Worm (Caenorhabditis elegans) whole organism, L4 larva: ENCODE measurements around the gene C27D9.1.

Experiments used
- ces-1 ChIP-seq: fragments of 150-350 bp; sonication (generic microtip); optimal IDR thresholded peaks from 4 replicates; lab custom pipeline; 2014; ENCODE audit warnings: missing biosample characterization, missing genetic modification reagents, missing genetic modification characterization
- fos-1 ChIP-seq: fragments of 150-350 bp; optimal IDR thresholded peaks from 2 replicates; lab custom pipeline; 2014; ENCODE audit warnings: missing biosample characterization, missing genetic modification characterization
- lir-3 ChIP-seq: sonication (generic microtip); optimal IDR thresholded peaks from 2 replicates; lab custom pipeline; 2016; ENCODE audit warnings: mild to moderate bottlenecking, missing genetic modification characterization, missing compliant biosample characterization
- madf-9 ChIP-seq: fragments of 200-800 bp; sonication (Bioruptor generic); conservative IDR thresholded peaks from 2 replicates; pipeline ENCODE4 v1.3.6; 2022; ENCODE audit warnings: missing genetic modification reagents, missing genetic modification characterization, missing compliant biosample characterization
- nhr-10 ChIP-seq: fragments of 150-350 bp; optimal IDR thresholded peaks from 2 replicates; lab custom pipeline; 2014; ENCODE audit warnings: missing biosample characterization, missing genetic modification characterization
- nhr-237 ChIP-seq: sonication (generic microtip); optimal IDR thresholded peaks from 2 replicates; lab custom pipeline; 2017; ENCODE audit warnings: missing biosample characterization, missing genetic modification characterization
- pqm-1 ChIP-seq: sonication (generic microtip); optimal IDR thresholded peaks from 2 replicates; lab custom pipeline; 2017; ENCODE audit warnings: missing biosample characterization, missing genetic modification characterization

DNA sequence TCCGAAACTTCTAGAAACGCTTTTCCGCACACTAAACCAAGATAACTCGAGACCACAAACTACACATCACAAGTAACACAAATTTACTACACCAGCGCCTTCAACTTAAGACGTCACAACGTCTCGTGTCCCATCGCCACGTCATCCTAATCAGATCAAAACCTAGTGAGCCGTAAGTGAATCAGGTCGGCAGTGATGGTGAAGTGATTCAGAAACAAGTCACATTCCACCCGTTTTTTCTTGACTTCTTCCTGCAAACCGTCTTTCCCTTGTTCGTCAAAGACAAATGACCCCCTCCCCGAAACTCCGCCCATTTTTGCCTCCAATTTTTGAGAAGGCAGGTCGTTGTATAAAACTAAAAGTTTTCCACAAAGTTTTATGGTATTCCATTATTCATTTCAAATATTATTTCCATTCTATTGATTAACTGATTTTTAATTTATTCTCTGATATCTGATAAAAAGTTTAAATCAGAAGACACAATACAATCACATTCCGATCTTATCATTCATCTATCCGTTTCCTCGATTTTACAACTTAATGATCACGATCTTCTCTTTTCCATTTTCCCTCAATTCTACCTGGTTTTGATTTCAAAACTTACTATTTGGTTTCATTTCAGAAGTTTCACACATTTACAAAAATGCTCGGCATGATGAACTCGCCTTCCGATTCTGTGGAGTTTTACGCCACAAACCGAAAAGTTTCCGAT is 9.5 kb downstream of the C27D9.1 start, which contains the start of gene F26G1.2:
- TF ChIP-seq fos-1 (tag; lab: Kevin White, UChicago) (no peak), ces-1 (GFP tag; lab: Kevin White, UChicago) (no peak), nhr-237 (tag; lab: Kevin White, UChicago) (no peak), madf-9 (GFP tag; lab: Robert Waterston, UW) (no peak), pqm-1 (no peak), nhr-10 (tag; lab: Kevin White, UChicago) (no peak), lir-3 (tag; lab: Kevin White, UChicago) (no peak)
